Fruit fly (Drosophila melanogaster) whole organism, embryonic: ENCODE data around the gene CG17107.
A peak's percentile ranks its signal among the peaks of the same experiment; 100 is the strongest.

Source experiments
- Aef1 ChIP-seq: fragments of 200-800 bp; sonication (Bioruptor generic); IDR thresholded peaks from 3 replicates; pipeline ENCODE4 v1.3.6; 2022; ENCODE audit warnings: missing biosample characterization, missing genetic modification characterization
- B-H1 ChIP-seq: fragments of 200-800 bp; sonication (Bioruptor generic); IDR thresholded peaks from 3 replicates; pipeline ENCODE4 v1.3.6; 2022; ENCODE audit warnings: missing biosample characterization, missing genetic modification characterization
- Bteb2 ChIP-seq: fragments of 200-800 bp; sonication (Bioruptor generic); optimal IDR thresholded peaks from 2 replicates; lab custom pipeline; 2016; ENCODE audit warnings: missing biosample characterization, missing genetic modification characterization
- CG10654 ChIP-seq: fragments of 200-800 bp; sonication (Bioruptor generic); optimal IDR thresholded peaks from 2 replicates; lab custom pipeline; 2016; ENCODE audit warnings: missing biosample characterization, missing genetic modification characterization
- CG11247 ChIP-seq: fragments of 200-800 bp; sonication (Bioruptor generic); IDR thresholded peaks from 2 replicates; pipeline ENCODE4 v1.3.6; 2022; ENCODE audit warnings: missing biosample characterization, missing genetic modification characterization
- CG11723 ChIP-seq: fragments of 200-800 bp; sonication (Bioruptor generic); optimal IDR thresholded peaks from 2 replicates; lab custom pipeline; 2017; ENCODE audit warnings: missing biosample characterization, mild to moderate bottlenecking, missing genetic modification characterization
- CG12236 ChIP-seq: fragments of 200-800 bp; sonication (Bioruptor generic); optimal IDR thresholded peaks from 2 replicates; lab custom pipeline; 2016; ENCODE audit warnings: missing biosample characterization, missing genetic modification characterization
- CG12942 ChIP-seq: fragments of 200-800 bp; sonication (Bioruptor generic); optimal IDR thresholded peaks from 3 replicates; lab custom pipeline; 2016; ENCODE audit warnings: missing biosample characterization, missing genetic modification characterization
- CG13287 ChIP-seq: fragments of 200-800 bp; sonication (Bioruptor generic); IDR thresholded peaks from 2 replicates; pipeline ENCODE4 v1.3.6; 2022; ENCODE audit warnings: missing biosample characterization, missing genetic modification characterization; ENCODE audit not compliant: partially characterized antibody
- CG13894 ChIP-seq: fragments of 200-800 bp; sonication (Bioruptor generic); optimal IDR thresholded peaks from 3 replicates; lab custom pipeline; 2018; ENCODE audit warnings: missing biosample characterization, mild to moderate bottlenecking, missing genetic modification characterization, moderate library complexity
- CG14965 ChIP-seq: fragments of 200-800 bp; sonication (Bioruptor generic); optimal IDR thresholded peaks from 2 replicates; lab custom pipeline; 2016; ENCODE audit warnings: missing biosample characterization, missing genetic modification characterization, borderline replicate concordance
- CG16813 ChIP-seq: fragments of 200-800 bp; sonication (Bioruptor generic); IDR thresholded peaks from 3 replicates; pipeline ENCODE4 v1.3.6; 2022; ENCODE audit warnings: missing biosample characterization, missing genetic modification characterization; ENCODE audit not compliant: partially characterized antibody
- CG2202 ChIP-seq: fragments of 200-800 bp; sonication (Bioruptor generic); optimal IDR thresholded peaks from 2 replicates; lab custom pipeline; 2018; ENCODE audit warnings: missing biosample characterization, mild to moderate bottlenecking, missing genetic modification characterization
- CG2875 ChIP-seq: fragments of 200-800 bp; sonication (Bioruptor generic); optimal IDR thresholded peaks from 2 replicates; lab custom pipeline; 2017; ENCODE audit warnings: missing biosample characterization, mild to moderate bottlenecking, missing genetic modification characterization, missing genetic modification reagents
- CG6272 ChIP-seq: fragments of 200-800 bp; sonication (Bioruptor generic); IDR thresholded peaks from 2 replicates; pipeline ENCODE4 v1.3.6; 2022; ENCODE audit warnings: missing biosample characterization, missing genetic modification characterization
- CG7987 ChIP-seq: fragments of 200-800 bp; sonication (Bioruptor generic); optimal IDR thresholded peaks from 2 replicates; lab custom pipeline; 2018; ENCODE audit warnings: missing biosample characterization, mild to moderate bottlenecking, missing genetic modification characterization, moderate library complexity
- Camta ChIP-seq: fragments of 200-800 bp; sonication (Bioruptor generic); optimal IDR thresholded peaks from 2 replicates; lab custom pipeline; 2016; ENCODE audit warnings: missing biosample characterization, missing genetic modification characterization
- Dbx ChIP-seq: fragments of 200-800 bp; sonication (Bioruptor generic); IDR thresholded peaks from 3 replicates; pipeline ENCODE4 v1.3.6; 2022; ENCODE audit warnings: missing biosample characterization, missing genetic modification characterization
- Dip2 ChIP-seq: fragments of 200-800 bp; sonication (Bioruptor generic); IDR thresholded peaks from 2 replicates; pipeline ENCODE4 v1.3.6; 2022; ENCODE audit warnings: missing biosample characterization, missing genetic modification characterization
- Dll ChIP-seq: fragments of 200-800 bp; sonication (Bioruptor generic); IDR thresholded peaks from 4 replicates; pipeline ENCODE4 v1.3.6; 2022; ENCODE audit warnings: missing biosample characterization, missing genetic modification characterization; ENCODE audit not compliant: partially characterized antibody
- Ets65A ChIP-seq: fragments of 200-800 bp; sonication (Bioruptor generic); peaks from one replicate; lab custom pipeline; 2016; ENCODE audit warnings: missing biosample characterization, missing genetic modification characterization
- H15 ChIP-seq: fragments of 200-800 bp; sonication (Bioruptor generic); IDR thresholded peaks from 3 replicates; pipeline ENCODE4 v1.3.6; 2022; ENCODE audit warnings: missing biosample characterization, missing genetic modification characterization
- HmgZ ChIP-seq: fragments of 200-800 bp; sonication (Bioruptor generic); optimal IDR thresholded peaks from 2 replicates; lab custom pipeline; 2018; ENCODE audit warnings: missing biosample characterization, mild to moderate bottlenecking, missing genetic modification characterization
- Hr78 ChIP-seq, 2 experiments: fragments of 200-800 bp in 1 of 2; fragments of >200 bp in 1 of 2; sonication (Bioruptor generic) in 1 of 2; optimal IDR thresholded peaks; 2 replicates each; lab custom pipeline; 2017 to 2019; ENCODE audit warnings: missing biosample characterization in 2 of 2, missing genetic modification characterization in 2 of 2, mild to moderate bottlenecking in 1 of 2, moderate library complexity in 1 of 2
- Lhr ChIP-seq: fragments of 200-800 bp; sonication (Bioruptor generic); optimal IDR thresholded peaks from 3 replicates; lab custom pipeline; 2017; ENCODE audit warnings: mild to moderate bottlenecking, missing biosample characterization, missing genetic modification reagents, missing genetic modification characterization
- Mad ChIP-seq: fragments of 200-800 bp; sonication (Bioruptor generic); optimal IDR thresholded peaks from 2 replicates; lab custom pipeline; 2016; ENCODE audit warnings: missing biosample characterization, missing genetic modification characterization
- Rx ChIP-seq: fragments of 200-800 bp; sonication (Bioruptor generic); IDR thresholded peaks from 2 replicates; pipeline ENCODE4 v1.3.6; 2022; ENCODE audit warnings: missing biosample characterization, missing genetic modification characterization
- Sox100B ChIP-seq: fragments of 200-800 bp; sonication (Bioruptor generic); optimal IDR thresholded peaks from 3 replicates; lab custom pipeline; 2018; ENCODE audit warnings: missing biosample characterization, mild to moderate bottlenecking, missing genetic modification characterization
- Sox102F ChIP-seq: fragments of 200-800 bp; sonication (Bioruptor generic); optimal IDR thresholded peaks from 2 replicates; lab custom pipeline; 2018; ENCODE audit warnings: missing biosample characterization, mild to moderate bottlenecking, missing genetic modification characterization, moderate library complexity
- TFAM ChIP-seq: fragments of 200-800 bp; sonication (Bioruptor generic); optimal IDR thresholded peaks from 2 replicates; lab custom pipeline; 2017; ENCODE audit warnings: missing biosample characterization, missing genetic modification characterization, inconsistent platforms
- Tbp ChIP-seq: fragments of >200 bp; optimal IDR thresholded peaks from 2 replicates; lab custom pipeline; 2018; ENCODE audit warnings: missing biosample characterization, missing genetic modification characterization
- bbx ChIP-seq: fragments of 200-800 bp; sonication (Bioruptor generic); IDR thresholded peaks from 2 replicates; pipeline ENCODE4 v1.3.6; 2022; ENCODE audit warnings: missing biosample characterization, missing genetic modification characterization; ENCODE audit not compliant: partially characterized antibody
- ci ChIP-seq: fragments of 200-800 bp; sonication (Bioruptor generic); IDR thresholded peaks from 3 replicates; pipeline ENCODE4 v1.3.6; 2022; ENCODE audit warnings: missing biosample characterization, missing genetic modification characterization
- esg ChIP-seq: fragments of 200-800 bp; sonication (Bioruptor generic); conservative IDR thresholded peaks from 2 replicates; pipeline ENCODE4 v1.3.6; 2022; ENCODE audit warnings: missing biosample characterization, missing genetic modification characterization
- hbn ChIP-seq: fragments of 200-800 bp; sonication (Bioruptor generic); IDR thresholded peaks from 2 replicates; pipeline ENCODE4 v1.3.6; 2022; ENCODE audit warnings: missing biosample characterization, missing genetic modification characterization; ENCODE audit not compliant: partially characterized antibody
- inv ChIP-seq: fragments of 200-800 bp; sonication (Bioruptor generic); IDR thresholded peaks from 2 replicates; pipeline ENCODE4 v1.3.6; 2022; ENCODE audit warnings: missing biosample characterization, missing genetic modification characterization; ENCODE audit not compliant: partially characterized antibody
- jing ChIP-seq: fragments of 200-800 bp; sonication (Bioruptor generic); optimal IDR thresholded peaks from 2 replicates; lab custom pipeline; 2018; ENCODE audit warnings: missing biosample characterization, mild to moderate bottlenecking, missing genetic modification characterization
- org-1 ChIP-seq: fragments of 200-800 bp; sonication (Bioruptor generic); optimal IDR thresholded peaks from 2 replicates; lab custom pipeline; 2017; ENCODE audit warnings: missing biosample characterization, missing genetic modification characterization
- phol ChIP-seq: fragments of 200-800 bp; sonication (Bioruptor generic); optimal IDR thresholded peaks from 3 replicates; lab custom pipeline; 2018; ENCODE audit warnings: missing biosample characterization, mild to moderate bottlenecking, missing genetic modification characterization, moderate library complexity
- scrt ChIP-seq: fragments of 200-800 bp; sonication (Bioruptor generic); optimal IDR thresholded peaks from 2 replicates; lab custom pipeline; 2018; ENCODE audit warnings: missing biosample characterization, mild to moderate bottlenecking, missing genetic modification characterization, moderate library complexity
- sd ChIP-seq: fragments of 200-800 bp; sonication (Bioruptor generic); optimal IDR thresholded peaks from 3 replicates; lab custom pipeline; 2018; ENCODE audit warnings: missing biosample characterization, mild to moderate bottlenecking, missing genetic modification characterization, moderate library complexity
- sima ChIP-seq: fragments of 200-800 bp; sonication (Bioruptor generic); optimal IDR thresholded peaks from 2 replicates; lab custom pipeline; 2016; ENCODE audit warnings: missing biosample characterization, missing genetic modification characterization
- sna ChIP-seq: fragments of 200-800 bp; sonication (Bioruptor generic); IDR thresholded peaks from 2 replicates; pipeline ENCODE4 v1.3.6; 2022; ENCODE audit warnings: missing biosample characterization, missing genetic modification characterization; ENCODE audit not compliant: partially characterized antibody
- sr ChIP-seq: fragments of 200-800 bp; sonication (Bioruptor generic); IDR thresholded peaks from 3 replicates; pipeline ENCODE4 v1.3.6; 2022; ENCODE audit warnings: missing biosample characterization, missing genetic modification characterization
- stc ChIP-seq: fragments of 200-800 bp; sonication (Bioruptor generic); IDR thresholded peaks from 2 replicates; pipeline ENCODE4 v1.3.6; 2022; ENCODE audit warnings: missing biosample characterization, missing genetic modification characterization
- tgo ChIP-seq: fragments of 200-800 bp; sonication (Bioruptor generic); IDR thresholded peaks from 3 replicates; pipeline ENCODE4 v1.3.6; 2022; ENCODE audit warnings: missing biosample characterization, missing genetic modification characterization
- tna ChIP-seq: fragments of 200-800 bp; sonication (Bioruptor generic); IDR thresholded peaks from 2 replicates; pipeline ENCODE4 v1.3.6; 2022; ENCODE audit warnings: missing biosample characterization, missing genetic modification characterization; ENCODE audit not compliant: partially characterized antibody
- vfl ChIP-seq: fragments of 200-800 bp; sonication (Bioruptor generic); optimal IDR thresholded peaks from 2 replicates; lab custom pipeline; 2016; ENCODE audit warnings: missing biosample characterization, missing genetic modification characterization

The CG17107 gene

DNA sequence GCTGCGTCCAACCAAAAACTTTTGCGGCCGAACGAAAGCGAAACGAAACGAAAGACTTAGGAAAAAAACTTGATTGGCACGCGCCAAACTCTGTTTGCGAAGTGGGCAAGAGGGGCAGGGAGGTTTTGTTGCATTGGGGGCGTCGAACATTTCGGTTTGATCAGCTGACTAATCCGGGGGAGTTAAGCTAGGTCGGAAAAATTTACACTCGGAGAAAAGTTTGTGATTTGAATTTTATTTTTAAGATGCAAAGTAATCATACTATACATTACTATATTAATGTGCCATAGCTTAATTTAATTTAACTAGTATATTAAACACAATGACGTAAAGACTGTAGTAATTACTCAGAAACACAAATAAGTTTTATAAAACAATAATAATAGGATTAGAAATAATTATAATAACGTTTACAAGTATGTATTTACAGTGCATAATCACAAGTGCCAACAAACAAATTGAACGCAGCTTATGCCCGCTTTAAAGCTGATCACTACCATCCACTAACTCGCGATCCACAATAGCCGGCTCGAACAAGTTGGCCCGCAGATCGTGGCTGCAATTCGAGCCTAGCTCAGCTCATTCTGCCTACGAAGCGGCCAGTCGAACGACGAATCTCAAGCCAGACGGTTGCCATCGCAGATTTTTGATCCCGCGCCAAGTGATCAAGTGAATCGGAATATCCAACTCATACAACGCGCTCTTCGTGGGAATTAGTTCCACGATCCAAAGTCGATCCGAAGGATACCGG lies 20.0 kb upstream of the CG17107 start, which contains the start of gene CG31871 (continued):
- TF ChIP-seq Camta, result no peak
- TF ChIP-seq CG10654, result peak; percentile 44
- peak; percentile 68 for TF ChIP-seq esg (GFP tag; lab: Robert Waterston, UW)
- TF ChIP-seq sna (GFP tag; lab: Robert Waterston, UW), result no peak
- TF ChIP-seq phol (tag; lab: Kevin White, UChicago), result peak; percentile 88
- TF ChIP-seq Rx, result no peak
- no peak for TF ChIP-seq CG11247 (GFP tag; lab: Robert Waterston, UW)
- TF ChIP-seq CG7987 (GFP tag; lab: Kevin White, UChicago), result no peak
- TF ChIP-seq CG12942, result peak; percentile 35
- TF ChIP-seq Dbx (GFP tag; lab: Robert Waterston, UW), result peak; percentile 55; the same call in 1 of the 3 replicates
- TF ChIP-seq Tbp, result no peak
- no peak for TF ChIP-seq CG12236 (GFP tag; lab: Kevin White, UChicago)
- TF ChIP-seq bbx (GFP tag; lab: Robert Waterston, UW), result no peak
- no peak for TF ChIP-seq TFAM (GFP tag; lab: Kevin White, UChicago)
- peak; percentile 43 for TF ChIP-seq HmgZ (tag; lab: Kevin White, UChicago)
- no peak for TF ChIP-seq inv (GFP tag; lab: Robert Waterston, UW)
- TF ChIP-seq tna (GFP tag; lab: Robert Waterston, UW), result no peak
- TF ChIP-seq sd (tag; lab: Kevin White, UChicago), result peak; percentile 91
- no peak for TF ChIP-seq CG2202 (tag; lab: Kevin White, UChicago)
- TF ChIP-seq CG13894, result no peak
- TF ChIP-seq CG16813 (GFP tag; lab: Robert Waterston, UW), result no peak
- no peak for TF ChIP-seq CG13287
- TF ChIP-seq H15 (GFP tag; lab: Robert Waterston, UW), result 0 out of 3 replicates have a peak, but pooled peaks have one; percentile 44
- peak; percentile 46; the same call in 2 of the 3 replicates for TF ChIP-seq B-H1
- TF ChIP-seq Dll (GFP tag; lab: Robert Waterston, UW), result no peak
- peak; percentile 39 for TF ChIP-seq CG11723 (GFP tag; lab: Kevin White, UChicago)
- no peak for TF ChIP-seq Dip2 (GFP tag; lab: Robert Waterston, UW)
- no peak for TF ChIP-seq hbn
- TF ChIP-seq Aef1 (GFP tag; lab: Robert Waterston, UW), result peak; percentile 44; the same call in 1 of the 3 replicates
- TF ChIP-seq scrt (GFP tag; lab: Kevin White, UChicago), result peak; percentile 42
- no peak for TF ChIP-seq Mad
- TF ChIP-seq Hr78 (GFP tag; optimal IDR thresholded peaks at IDR 0.05; lab: Kevin White, UChicago), result peak in 1 of 2 experiments; percentile 48
- TF ChIP-seq sr (GFP tag; lab: Robert Waterston, UW), result 0 out of 3 replicates have a peak, but pooled peaks have one; percentile 11
- TF ChIP-seq Lhr, result peak; percentile 34
- no peak for TF ChIP-seq CG14965 (GFP tag; lab: Kevin White, UChicago)
- peak; percentile 15 for TF ChIP-seq jing
- TF ChIP-seq tgo (GFP tag; lab: Robert Waterston, UW), result peak; percentile 77
- no peak for TF ChIP-seq sima (GFP tag; lab: Kevin White, UChicago)
- TF ChIP-seq Sox100B, result peak; percentile 84
- peak; percentile 16; the same call in 1 of the 2 replicates for TF ChIP-seq CG6272
- TF ChIP-seq stc, result peak; percentile 77
- peak; percentile 84 for TF ChIP-seq Sox102F (GFP tag; lab: Kevin White, UChicago)
- no peak for TF ChIP-seq vfl (GFP tag; lab: Kevin White, UChicago)
- TF ChIP-seq Ets65A, result no peak
- TF ChIP-seq org-1 (GFP tag; lab: Kevin White, UChicago), result peak; percentile 49
- peak; percentile 52 for TF ChIP-seq CG2875 (GFP tag; lab: Kevin White, UChicago)
- TF ChIP-seq Bteb2, result no peak
- TF ChIP-seq ci (GFP tag; lab: Robert Waterston, UW), result no peak; the same call in 2 of the 3 replicates
